Fruit fly (Drosophila melanogaster) whole organism, prepupa: Measurements from ENCODE around the gene BBIP1.
A peak's percentile ranks its signal among the peaks of the same experiment; 100 is the strongest.

Experiments used
- Blimp-1 ChIP-seq: fragments of 200-800 bp; sonication (Bioruptor generic); optimal IDR thresholded peaks from 3 replicates; lab custom pipeline; 2017; ENCODE audit warnings: missing biosample characterization, missing genetic modification characterization, mild to moderate bottlenecking, moderate library complexity, missing genetic modification reagents
- CG10631 ChIP-seq: fragments of 200-800 bp; sonication (Bioruptor generic); optimal IDR thresholded peaks from 2 replicates; lab custom pipeline; 2016; ENCODE audit warnings: missing biosample characterization, missing genetic modification characterization
- CG10669 ChIP-seq: fragments of 200-800 bp; sonication (Bioruptor generic); optimal IDR thresholded peaks from 3 replicates; lab custom pipeline; 2018; ENCODE audit warnings: missing biosample characterization, mild to moderate bottlenecking, missing genetic modification characterization, moderate library complexity
- CG11294 ChIP-seq: fragments of 200-800 bp; sonication (Bioruptor generic); IDR thresholded peaks from 2 replicates; pipeline ENCODE4 v1.3.6; 2022; ENCODE audit warnings: missing biosample characterization, missing genetic modification characterization
- CG15336 ChIP-seq: fragments of 200-800 bp; sonication (Bioruptor generic); IDR thresholded peaks from 2 replicates; pipeline ENCODE4 v1.3.6; 2022; ENCODE audit warnings: missing biosample characterization, missing genetic modification characterization
- CG16779 ChIP-seq: fragments of 200-800 bp; sonication (Bioruptor generic); optimal IDR thresholded peaks from 3 replicates; lab custom pipeline; 2017; ENCODE audit warnings: missing biosample characterization, mild to moderate bottlenecking, missing genetic modification characterization
- CG3032 ChIP-seq: fragments of 200-800 bp; optimal IDR thresholded peaks from 2 replicates; lab custom pipeline; 2019; ENCODE audit warnings: missing biosample characterization, mild to moderate bottlenecking, missing genetic modification characterization, moderate library complexity
- CG31627 ChIP-seq: fragments of 200-800 bp; sonication (Bioruptor generic); optimal IDR thresholded peaks from 3 replicates; lab custom pipeline; 2016; ENCODE audit warnings: missing biosample characterization, missing genetic modification characterization
- CG32006 ChIP-seq: fragments of 200-800 bp; sonication (Bioruptor generic); optimal IDR thresholded peaks from 3 replicates; lab custom pipeline; 2017; ENCODE audit warnings: missing biosample characterization, mild to moderate bottlenecking, missing genetic modification characterization
- CG34406 ChIP-seq: fragments of 200-800 bp; sonication (Bioruptor generic); optimal IDR thresholded peaks from 3 replicates; lab custom pipeline; 2016; ENCODE audit warnings: missing biosample characterization, missing genetic modification characterization
- CG3919 ChIP-seq: fragments of 200-800 bp; sonication (Bioruptor generic); optimal IDR thresholded peaks from 3 replicates; lab custom pipeline; 2016; ENCODE audit warnings: missing biosample characterization, missing genetic modification characterization
- CG4318 ChIP-seq: fragments of 200-800 bp; sonication (Bioruptor generic); optimal IDR thresholded peaks from 3 replicates; lab custom pipeline; 2017; ENCODE audit warnings: missing biosample characterization, mild to moderate bottlenecking, missing genetic modification characterization
- CG6163 ChIP-seq: fragments of 200-800 bp; sonication (Bioruptor generic); IDR thresholded peaks from 3 replicates; pipeline ENCODE4 v1.3.6; 2022; ENCODE audit warnings: missing biosample characterization, missing genetic modification characterization
- CG6276 ChIP-seq: fragments of 200-800 bp; sonication (Bioruptor generic); optimal IDR thresholded peaks from 2 replicates; lab custom pipeline; 2017; ENCODE audit warnings: missing biosample characterization, mild to moderate bottlenecking, missing genetic modification characterization
- CG6792 ChIP-seq: fragments of 200-800 bp; sonication (Bioruptor generic); optimal IDR thresholded peaks from 3 replicates; lab custom pipeline; 2016; ENCODE audit warnings: missing biosample characterization, missing genetic modification characterization
- CG6854 ChIP-seq: fragments of 200-800 bp; sonication (Bioruptor generic); optimal IDR thresholded peaks from 2 replicates; lab custom pipeline; 2017; ENCODE audit warnings: missing biosample characterization, mild to moderate bottlenecking, missing genetic modification characterization
- CG7368 ChIP-seq: fragments of 200-800 bp; sonication (Bioruptor generic); optimal IDR thresholded peaks from 3 replicates; lab custom pipeline; 2016; ENCODE audit warnings: missing biosample characterization, missing genetic modification characterization
- CG8119 ChIP-seq: fragments of 200-800 bp; sonication (Bioruptor generic); IDR thresholded peaks from 3 replicates; pipeline ENCODE4 v1.3.6; 2022; ENCODE audit warnings: missing biosample characterization, missing genetic modification characterization
- CG8319 ChIP-seq: fragments of 200-800 bp; sonication (Bioruptor generic); optimal IDR thresholded peaks from 3 replicates; lab custom pipeline; 2016; ENCODE audit warnings: missing biosample characterization, missing genetic modification characterization
- CG8632 ChIP-seq: fragments of 200-800 bp; sonication (Bioruptor generic); optimal IDR thresholded peaks from 3 replicates; lab custom pipeline; 2016; ENCODE audit warnings: missing biosample characterization, missing genetic modification characterization
- CG9139 ChIP-seq: fragments of 200-800 bp; sonication (Bioruptor generic); optimal IDR thresholded peaks from 3 replicates; lab custom pipeline; 2017; ENCODE audit warnings: missing biosample characterization, mild to moderate bottlenecking, missing genetic modification characterization
- Eip75B ChIP-seq: fragments of 200-800 bp; sonication (Bioruptor generic); optimal IDR thresholded peaks from 3 replicates; lab custom pipeline; 2016; ENCODE audit warnings: missing biosample characterization, missing genetic modification characterization
- Eip78C ChIP-seq: fragments of 200-800 bp; sonication (Bioruptor generic); peaks from one replicate; lab custom pipeline; 2016; ENCODE audit warnings: missing biosample characterization, missing genetic modification characterization
- Eip93F ChIP-seq: fragments of 200-800 bp; sonication (Bioruptor generic); optimal IDR thresholded peaks from 2 replicates; lab custom pipeline; 2016; ENCODE audit warnings: missing biosample characterization, mild to moderate bottlenecking, missing genetic modification characterization
- Ets96B ChIP-seq: fragments of 200-800 bp; optimal IDR thresholded peaks from 2 replicates; lab custom pipeline; 2019; ENCODE audit warnings: missing biosample characterization, mild to moderate bottlenecking, missing genetic modification characterization, moderate library complexity
- Hr38 ChIP-seq: sonication (Bioruptor generic); optimal IDR thresholded peaks from 2 replicates; lab custom pipeline; 2016; ENCODE audit warnings: missing biosample characterization, missing genetic modification characterization
- Hr39 ChIP-seq: fragments of 200-800 bp; sonication (Bioruptor generic); optimal IDR thresholded peaks from 2 replicates; lab custom pipeline; 2016; ENCODE audit warnings: missing biosample characterization, missing genetic modification characterization
- Hr4 ChIP-seq: fragments of 200-800 bp; sonication (Bioruptor generic); optimal IDR thresholded peaks from 3 replicates; lab custom pipeline; 2016; ENCODE audit warnings: missing biosample characterization, missing genetic modification characterization
- Lpt ChIP-seq: fragments of 200-800 bp; sonication (Bioruptor generic); optimal IDR thresholded peaks from 3 replicates; lab custom pipeline; 2016; ENCODE audit warnings: missing biosample characterization, missing genetic modification characterization
- Met ChIP-seq: fragments of 200-800 bp; sonication (Bioruptor generic); optimal IDR thresholded peaks from 3 replicates; lab custom pipeline; 2016; ENCODE audit warnings: missing biosample characterization, missing genetic modification characterization
- OdsH ChIP-seq: fragments of 200-800 bp; sonication (Bioruptor generic); optimal IDR thresholded peaks from 3 replicates; lab custom pipeline; 2016; ENCODE audit warnings: missing biosample characterization, missing genetic modification characterization
- Smox ChIP-seq: fragments of 200-800 bp; sonication (Bioruptor generic); optimal IDR thresholded peaks from 3 replicates; lab custom pipeline; 2016; ENCODE audit warnings: missing biosample characterization, missing genetic modification characterization
- Sox102F ChIP-seq: fragments of 200-800 bp; sonication (Bioruptor generic); optimal IDR thresholded peaks from 2 replicates; lab custom pipeline; 2016; ENCODE audit warnings: missing biosample characterization, mild to moderate bottlenecking, missing genetic modification characterization
- Sox14 ChIP-seq: fragments of 200-800 bp; sonication (Bioruptor generic); optimal IDR thresholded peaks from 3 replicates; lab custom pipeline; 2016; ENCODE audit warnings: missing biosample characterization, missing genetic modification characterization
- Sox15 ChIP-seq: fragments of 200-800 bp; sonication (Bioruptor generic); optimal IDR thresholded peaks from 3 replicates; lab custom pipeline; 2016; ENCODE audit warnings: missing biosample characterization, missing genetic modification characterization
- achi ChIP-seq: fragments of 200-800 bp; sonication (Bioruptor generic); optimal IDR thresholded peaks from 3 replicates; lab custom pipeline; 2016; ENCODE audit warnings: missing biosample characterization, missing genetic modification characterization
- acj6 ChIP-seq: fragments of 200-800 bp; sonication (Bioruptor generic); optimal IDR thresholded peaks from 3 replicates; lab custom pipeline; 2016; ENCODE audit warnings: missing biosample characterization, missing genetic modification characterization
- cyc ChIP-seq: fragments of 200-800 bp; sonication (Bioruptor generic); optimal IDR thresholded peaks from 3 replicates; lab custom pipeline; 2016; ENCODE audit warnings: missing biosample characterization, missing genetic modification characterization
- dac ChIP-seq: fragments of 200-800 bp; sonication (Bioruptor generic); optimal IDR thresholded peaks from 2 replicates; lab custom pipeline; 2017; ENCODE audit warnings: missing biosample characterization, mild to moderate bottlenecking, missing genetic modification characterization
- dsx ChIP-seq: fragments of 200-800 bp; optimal IDR thresholded peaks from 3 replicates; lab custom pipeline; 2019; ENCODE audit warnings: missing biosample characterization, mild to moderate bottlenecking, missing genetic modification characterization, moderate library complexity; ENCODE audit not compliant: poor library complexity, severe bottlenecking
- eg ChIP-seq: fragments of 200-800 bp; sonication (Bioruptor generic); IDR thresholded peaks from 3 replicates; pipeline ENCODE4 v1.3.6; 2022; ENCODE audit warnings: missing biosample characterization, missing genetic modification characterization
- esn ChIP-seq: fragments of 200-800 bp; sonication (Bioruptor generic); optimal IDR thresholded peaks from 2 replicates; lab custom pipeline; 2016; ENCODE audit warnings: missing biosample characterization, mild to moderate bottlenecking, missing genetic modification characterization, moderate library complexity
- fd59A ChIP-seq: fragments of 200-800 bp; sonication (Bioruptor generic); optimal IDR thresholded peaks from 2 replicates; lab custom pipeline; 2017; ENCODE audit warnings: missing biosample characterization, mild to moderate bottlenecking, missing genetic modification characterization, missing genetic modification reagents
- fd85E ChIP-seq: fragments of 200-800 bp; sonication (Bioruptor generic); optimal IDR thresholded peaks from 3 replicates; lab custom pipeline; 2016; ENCODE audit warnings: missing biosample characterization, missing genetic modification characterization
- fkh ChIP-seq: fragments of 200-800 bp; sonication (Bioruptor generic); optimal IDR thresholded peaks from 3 replicates; lab custom pipeline; 2017; ENCODE audit warnings: missing biosample characterization, mild to moderate bottlenecking, missing genetic modification characterization, moderate library complexity
- net ChIP-seq: fragments of 200-800 bp; sonication (Bioruptor generic); optimal IDR thresholded peaks from 3 replicates; lab custom pipeline; 2016; ENCODE audit warnings: missing biosample characterization, missing genetic modification characterization
- pdm3 ChIP-seq: fragments of 200-800 bp; sonication (Bioruptor generic); optimal IDR thresholded peaks from 3 replicates; lab custom pipeline; 2016; ENCODE audit warnings: missing biosample characterization, missing genetic modification characterization
- salr ChIP-seq, 2 experiments: fragments of 200-800 bp; sonication (Bioruptor generic); optimal IDR thresholded peaks; 3 replicates each; lab custom pipeline; 2016 to 2018; ENCODE audit warnings: missing biosample characterization in 2 of 2, missing genetic modification characterization in 2 of 2, mild to moderate bottlenecking in 1 of 2
- spab ChIP-seq: fragments of 200-800 bp; sonication (Bioruptor generic); optimal IDR thresholded peaks from 2 replicates; lab custom pipeline; 2017; ENCODE audit warnings: missing biosample characterization, mild to moderate bottlenecking, missing genetic modification characterization, missing genetic modification reagents
- ss ChIP-seq, 2 experiments: fragments of 200-800 bp; sonication (Bioruptor generic); optimal IDR thresholded peaks; 2 replicates in 1 of 2; 3 replicates in 1 of 2; lab custom pipeline; 2017 to 2018; ENCODE audit warnings: mild to moderate bottlenecking in 2 of 2, missing biosample characterization in 2 of 2, missing genetic modification characterization in 2 of 2, moderate library complexity in 1 of 2
- svp ChIP-seq: fragments of 200-800 bp; sonication (Bioruptor generic); peaks from one replicate; lab custom pipeline; 2016; ENCODE audit warnings: missing biosample characterization, missing genetic modification characterization
- topi ChIP-seq: fragments of 200-800 bp; sonication (Bioruptor generic); optimal IDR thresholded peaks from 3 replicates; lab custom pipeline; 2016; ENCODE audit warnings: missing biosample characterization, missing genetic modification characterization
- vri ChIP-seq: fragments of 200-800 bp; sonication (Bioruptor generic); optimal IDR thresholded peaks from 3 replicates; lab custom pipeline; 2016; ENCODE audit warnings: missing biosample characterization, mild to moderate bottlenecking, missing genetic modification characterization

The BBIP1 gene

DNA sequence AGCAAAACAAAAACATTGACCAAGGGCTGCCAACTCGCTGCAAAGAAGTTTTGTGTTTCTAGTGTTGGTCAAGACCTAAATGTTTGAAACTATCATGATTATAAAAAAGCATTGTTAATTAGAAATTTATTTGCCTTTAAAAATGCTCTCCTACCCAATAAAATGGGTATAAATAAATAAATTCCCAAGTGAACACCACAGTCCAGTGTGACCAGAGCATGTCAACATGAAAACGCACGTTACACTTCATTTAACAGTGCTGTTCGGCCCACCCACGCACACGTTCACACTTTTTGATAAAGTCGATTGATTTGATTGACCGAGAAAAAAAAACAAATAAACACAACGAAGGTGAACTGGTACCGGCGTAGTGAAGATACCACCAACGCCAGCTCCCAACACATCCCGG is at the start of gene BBIP1, which contains the start of the genes CG9356 and CG8135:
Gene BBIP1 (plus strand): TSS at position 282 of the 409 bp plus-strand sequence.
Gene CG9356 (minus strand): TSS at position 166 of the 409 bp plus-strand sequence.
Gene CG8135 (plus strand): TSS at position 282 of the 409 bp plus-strand sequence.
- TF ChIP-seq CG3919 (GFP tag; lab: Kevin White, UChicago) (no peak), CG8119 (GFP tag; lab: Robert Waterston, UW) (no peak), Hr39 (GFP tag; lab: Kevin White, UChicago) (no peak), CG16779 (no peak), Sox102F (GFP tag; lab: Kevin White, UChicago) (no peak), CG8632 (no peak), CG31627 (GFP tag; lab: Kevin White, UChicago) (peak; percentile 78), vri (GFP tag; lab: Kevin White, UChicago) (no peak), CG9139 (GFP tag; lab: Kevin White, UChicago) (no peak), ss (GFP tag; optimal IDR thresholded peaks at IDR 0.05; lab: Kevin White, UChicago) (no peak), Eip75B (GFP tag; lab: Kevin White, UChicago) (no peak), Met (GFP tag; lab: Kevin White, UChicago) (no peak), CG7368 (GFP tag; lab: Kevin White, UChicago) (no peak), Sox14 (GFP tag; lab: Kevin White, UChicago) (peak; percentile 85), Hr38 (no peak), Eip93F (GFP tag; lab: Kevin White, UChicago) (no peak), CG34406 (GFP tag; lab: Kevin White, UChicago) (peak; percentile 28), Hr4 (GFP tag; lab: Kevin White, UChicago) (no peak), cyc (GFP tag; lab: Kevin White, UChicago) (peak; percentile 82), topi (GFP tag; lab: Kevin White, UChicago) (peak; percentile 68), salr (GFP tag; optimal IDR thresholded peaks at IDR 0.05; lab: Kevin White, UChicago) (no peak), pdm3 (no peak), CG6276 (GFP tag; lab: Kevin White, UChicago) (no peak), spab (GFP tag; lab: Kevin White, UChicago) (no peak), CG15336 (GFP tag; lab: Robert Waterston, UW) (peak; percentile 43; the same call in 1 of the 2 replicates), OdsH (no peak), esn (GFP tag; lab: Kevin White, UChicago) (peak; percentile 85), CG4318 (GFP tag; lab: Kevin White, UChicago) (no peak), fd85E (GFP tag; lab: Kevin White, UChicago) (no peak), CG10669 (no peak), Eip78C (GFP tag; lab: Kevin White, UChicago) (peak; percentile 91), svp (GFP tag; lab: Kevin White, UChicago) (no peak), dac (GFP tag; lab: Kevin White, UChicago) (no peak), CG32006 (GFP tag; lab: Kevin White, UChicago) (no peak), acj6 (GFP tag; lab: Kevin White, UChicago) (peak; percentile 74), net (no peak), fd59A (GFP tag; lab: Kevin White, UChicago) (no peak), Sox15 (GFP tag; lab: Kevin White, UChicago) (peak; percentile 33), CG10631 (GFP tag; lab: Kevin White, UChicago) (no peak), Ets96B (no peak), CG6163 (GFP tag; lab: Robert Waterston, UW) (peak; percentile 61; the same call in 2 of the 3 replicates), fkh (GFP tag; lab: Kevin White, UChicago) (no peak), achi (GFP tag; lab: Kevin White, UChicago) (no peak), CG8319 (peak; percentile 53), CG6854 (GFP tag; lab: Kevin White, UChicago) (no peak), Lpt (peak; percentile 3), CG11294 (GFP tag; lab: Robert Waterston, UW) (0 out of 2 replicates have a peak, but pooled peaks have one; percentile 17), Blimp-1 (GFP tag; lab: Kevin White, UChicago) (no peak), CG3032 (tag; lab: Kevin White, UChicago) (peak; percentile 44), CG6792 (GFP tag; lab: Kevin White, UChicago) (no peak), dsx (no peak), Smox (GFP tag; lab: Kevin White, UChicago) (no peak), eg (GFP tag; lab: Robert Waterston, UW) (no peak)
